Fruit fly (Drosophila melanogaster): ENCODE measurements around the gene ple.

dm6 chr3L:6756197-6756736 lies 36.9 kb upstream of the ple start, which contains the start of gene Ist1:
- TF ChIP-seq CG8478 (optimal IDR thresholded peaks at IDR 0.05) (no peak), usp (GFP tag; optimal IDR thresholded peaks at IDR 0.05) (no peak), pan (optimal IDR thresholded peaks at IDR 0.05) (no peak)

Measured in whole organism.